Fruit fly (Drosophila melanogaster) whole organism, embryonic: ENCODE measurements around the gene CG33490.

Experiments
- Aef1 ChIP-seq: fragments of 200-800 bp; sonication (Bioruptor generic); IDR thresholded peaks from 3 replicates; pipeline ENCODE4 v1.3.6; 2022; ENCODE audit warnings: missing biosample characterization, missing genetic modification characterization
- CG11695 ChIP-seq: fragments of 200-800 bp; sonication (Bioruptor generic); IDR thresholded peaks from 3 replicates; pipeline ENCODE4 v1.3.6; 2022; ENCODE audit warnings: missing biosample characterization, missing genetic modification characterization
- CG13624 ChIP-seq: fragments of 200-800 bp; sonication (Bioruptor generic); optimal IDR thresholded peaks from 2 replicates; lab custom pipeline; 2016; ENCODE audit warnings: missing biosample characterization, missing genetic modification characterization
- CG15601 ChIP-seq: fragments of 200-800 bp; sonication (Bioruptor generic); optimal IDR thresholded peaks from 3 replicates; lab custom pipeline; 2019; ENCODE audit warnings: missing biosample characterization, mild to moderate bottlenecking, missing genetic modification characterization, moderate library complexity
- CG1647 ChIP-seq: fragments of 200-800 bp; sonication (Bioruptor generic); optimal IDR thresholded peaks from 3 replicates; lab custom pipeline; 2016; ENCODE audit warnings: missing biosample characterization, missing genetic modification characterization
- CG16813 ChIP-seq: fragments of 200-800 bp; sonication (Bioruptor generic); IDR thresholded peaks from 3 replicates; pipeline ENCODE4 v1.3.6; 2022; ENCODE audit warnings: missing biosample characterization, missing genetic modification characterization; ENCODE audit not compliant: partially characterized antibody
- CG17361 ChIP-seq: fragments of 200-800 bp; sonication (Bioruptor generic); IDR thresholded peaks from 3 replicates; pipeline ENCODE4 v1.3.6; 2022; ENCODE audit warnings: missing biosample characterization, missing genetic modification characterization
- CG17829 ChIP-seq: fragments of 200-800 bp; optimal IDR thresholded peaks from 2 replicates; lab custom pipeline; 2019; ENCODE audit warnings: missing biosample characterization, mild to moderate bottlenecking, missing genetic modification characterization, moderate library complexity
- CG18764 ChIP-seq: fragments of 200-800 bp; sonication (Bioruptor generic); optimal IDR thresholded peaks from 3 replicates; lab custom pipeline; 2016; ENCODE audit warnings: missing biosample characterization, missing genetic modification characterization
- CG2120 ChIP-seq: fragments of 200-800 bp; sonication (Bioruptor generic); optimal IDR thresholded peaks from 3 replicates; lab custom pipeline; 2016; ENCODE audit warnings: missing biosample characterization, missing genetic modification characterization
- CG33213 ChIP-seq: fragments of 200-800 bp; sonication (Bioruptor generic); optimal IDR thresholded peaks from 3 replicates; lab custom pipeline; 2016; ENCODE audit warnings: missing biosample characterization, missing genetic modification characterization
- CG34224 ChIP-seq: fragments of 200-800 bp; sonication (Bioruptor generic); IDR thresholded peaks from 3 replicates; pipeline ENCODE4 v1.3.6; 2022; ENCODE audit warnings: missing biosample characterization, missing genetic modification characterization; ENCODE audit not compliant: partially characterized antibody
- CG4328 ChIP-seq: fragments of 200-800 bp; sonication (Bioruptor generic); optimal IDR thresholded peaks from 3 replicates; lab custom pipeline; 2017; ENCODE audit warnings: missing biosample characterization, missing genetic modification reagents, missing genetic modification characterization
- CG6654 ChIP-seq: fragments of 200-800 bp; sonication (Bioruptor generic); optimal IDR thresholded peaks from 2 replicates; lab custom pipeline; 2017; ENCODE audit warnings: missing biosample characterization, mild to moderate bottlenecking, missing genetic modification characterization
- CG6854 ChIP-seq: fragments of 200-800 bp; sonication (Bioruptor generic); optimal IDR thresholded peaks from 3 replicates; lab custom pipeline; 2017; ENCODE audit warnings: missing biosample characterization, mild to moderate bottlenecking, missing genetic modification characterization
- CG7987 ChIP-seq: fragments of 200-800 bp; sonication (Bioruptor generic); optimal IDR thresholded peaks from 2 replicates; lab custom pipeline; 2018; ENCODE audit warnings: missing biosample characterization, mild to moderate bottlenecking, missing genetic modification characterization, moderate library complexity
- CG9437 ChIP-seq: fragments of 200-800 bp; sonication (Bioruptor generic); optimal IDR thresholded peaks from 2 replicates; lab custom pipeline; 2018; ENCODE audit warnings: missing biosample characterization, mild to moderate bottlenecking, missing genetic modification characterization
- Dfd ChIP-seq, 2 experiments: fragments of >200 bp; optimal IDR thresholded peaks; 2 replicates each; lab custom pipeline; 2017; ENCODE audit warnings: missing biosample characterization in 2 of 2, missing genetic modification characterization in 2 of 2
- Dll ChIP-seq: fragments of 200-800 bp; sonication (Bioruptor generic); IDR thresholded peaks from 4 replicates; pipeline ENCODE4 v1.3.6; 2022; ENCODE audit warnings: missing biosample characterization, missing genetic modification characterization; ENCODE audit not compliant: partially characterized antibody
- HmgD ChIP-seq: fragments of 200-800 bp; sonication (Bioruptor generic); optimal IDR thresholded peaks from 3 replicates; lab custom pipeline; 2016; ENCODE audit warnings: missing biosample characterization, missing genetic modification characterization
- HmgZ ChIP-seq: fragments of 200-800 bp; sonication (Bioruptor generic); optimal IDR thresholded peaks from 2 replicates; lab custom pipeline; 2018; ENCODE audit warnings: missing biosample characterization, mild to moderate bottlenecking, missing genetic modification characterization
- Jarid2 ChIP-seq: fragments of 200-800 bp; sonication (Bioruptor generic); optimal IDR thresholded peaks from 3 replicates; lab custom pipeline; 2017; ENCODE audit warnings: mild to moderate bottlenecking, missing biosample characterization, missing genetic modification reagents, missing genetic modification characterization
- Mes4 ChIP-seq: fragments of 200-800 bp; sonication (Bioruptor generic); optimal IDR thresholded peaks from 2 replicates; lab custom pipeline; 2016; ENCODE audit warnings: missing biosample characterization, missing genetic modification characterization
- PHDP ChIP-seq: fragments of 200-800 bp; sonication (Bioruptor generic); optimal IDR thresholded peaks from 3 replicates; lab custom pipeline; 2018; ENCODE audit warnings: missing biosample characterization, mild to moderate bottlenecking, missing genetic modification characterization, moderate library complexity
- ab ChIP-seq: fragments of 200-800 bp; sonication (Bioruptor generic); optimal IDR thresholded peaks from 2 replicates; lab custom pipeline; 2016; ENCODE audit warnings: missing biosample characterization, missing genetic modification characterization
- aop ChIP-seq: fragments of 200-800 bp; sonication (Bioruptor generic); IDR thresholded peaks from 2 replicates; pipeline ENCODE4 v1.3.6; 2022; ENCODE audit warnings: missing biosample characterization, missing genetic modification characterization
- ato ChIP-seq: fragments of 200-800 bp; sonication (Bioruptor generic); IDR thresholded peaks from 2 replicates; pipeline ENCODE4 v1.3.6; 2022; ENCODE audit warnings: missing biosample characterization, missing genetic modification characterization; ENCODE audit not compliant: partially characterized antibody
- cas ChIP-seq: fragments of 200-800 bp; sonication (Bioruptor generic); IDR thresholded peaks from 2 replicates; pipeline ENCODE4 v1.3.6; 2022; ENCODE audit warnings: missing biosample characterization, missing genetic modification characterization
- chn ChIP-seq: fragments of 200-800 bp; sonication (Bioruptor generic); optimal IDR thresholded peaks from 2 replicates; lab custom pipeline; 2016; ENCODE audit warnings: missing biosample characterization, missing genetic modification characterization
- croc ChIP-seq: fragments of 200-800 bp; sonication (Bioruptor generic); conservative IDR thresholded peaks from 3 replicates; pipeline ENCODE4 v1.3.6; 2022; ENCODE audit warnings: missing biosample characterization, missing genetic modification characterization
- dati ChIP-seq: fragments of 200-800 bp; sonication (Bioruptor generic); IDR thresholded peaks from 2 replicates; pipeline ENCODE4 v1.3.6; 2022; ENCODE audit warnings: missing biosample characterization, missing genetic modification characterization
- dimm ChIP-seq: fragments of 200-800 bp; sonication (Bioruptor generic); IDR thresholded peaks from 2 replicates; pipeline ENCODE4 v1.3.6; 2022; ENCODE audit warnings: missing biosample characterization, missing genetic modification characterization
- dysf ChIP-seq: fragments of 200-800 bp; sonication (Bioruptor generic); IDR thresholded peaks from 3 replicates; pipeline ENCODE4 v1.3.6; 2022; ENCODE audit warnings: missing biosample characterization, missing genetic modification characterization
- grau ChIP-seq: fragments of 200-800 bp; optimal IDR thresholded peaks from 3 replicates; lab custom pipeline; 2019; ENCODE audit warnings: missing biosample characterization, mild to moderate bottlenecking, missing genetic modification characterization, moderate library complexity
- gsb-n ChIP-seq: fragments of 200-800 bp; sonication (Bioruptor generic); optimal IDR thresholded peaks from 3 replicates; lab custom pipeline; 2018; ENCODE audit warnings: missing biosample characterization, mild to moderate bottlenecking, missing genetic modification characterization
- h ChIP-seq: fragments of >200 bp; optimal IDR thresholded peaks from 2 replicates; lab custom pipeline; 2017
- hkb ChIP-seq, 2 experiments: fragments of 200-800 bp in 1 of 2; fragments of >200 bp in 1 of 2; sonication (Bioruptor generic) in 1 of 2; IDR thresholded peaks in 1 of 2; optimal IDR thresholded peaks in 1 of 2; 2 replicates each; pipeline versions ENCODE4 v1.3.6 to Lab custom; 2017 to 2022; ENCODE audit warnings: missing biosample characterization in 1 of 2, missing genetic modification characterization in 1 of 2
- jumu ChIP-seq: fragments of 200-800 bp; sonication (Bioruptor generic); optimal IDR thresholded peaks from 3 replicates; lab custom pipeline; 2016; ENCODE audit warnings: missing biosample characterization, missing genetic modification characterization
- kni ChIP-seq: fragments of 200-800 bp; sonication (Bioruptor generic); optimal IDR thresholded peaks from 3 replicates; lab custom pipeline; 2017; ENCODE audit warnings: mild to moderate bottlenecking, missing biosample characterization, missing genetic modification reagents, missing genetic modification characterization
- lilli ChIP-seq: fragments of 200-800 bp; sonication (Bioruptor generic); optimal IDR thresholded peaks from 3 replicates; lab custom pipeline; 2016; ENCODE audit warnings: missing biosample characterization, missing genetic modification characterization
- mirr ChIP-seq: fragments of 200-800 bp; sonication (Bioruptor generic); optimal IDR thresholded peaks from 3 replicates; lab custom pipeline; 2018; ENCODE audit warnings: missing biosample characterization, mild to moderate bottlenecking, missing genetic modification characterization
- oc ChIP-seq: fragments of 200-800 bp; sonication (Bioruptor generic); optimal IDR thresholded peaks from 2 replicates; lab custom pipeline; 2018; ENCODE audit warnings: missing biosample characterization, mild to moderate bottlenecking, missing genetic modification characterization, moderate library complexity
- pho ChIP-seq: fragments of 200-800 bp; sonication (Bioruptor generic); optimal IDR thresholded peaks from 2 replicates; lab custom pipeline; 2016; ENCODE audit warnings: missing biosample characterization, missing genetic modification characterization
- pros ChIP-seq: fragments of 200-800 bp; sonication (Bioruptor generic); optimal IDR thresholded peaks from 3 replicates; lab custom pipeline; 2019; ENCODE audit warnings: missing biosample characterization, mild to moderate bottlenecking, missing genetic modification characterization, moderate library complexity
- sd ChIP-seq: fragments of 200-800 bp; sonication (Bioruptor generic); optimal IDR thresholded peaks from 3 replicates; lab custom pipeline; 2018; ENCODE audit warnings: missing biosample characterization, mild to moderate bottlenecking, missing genetic modification characterization, moderate library complexity
- shn ChIP-seq: fragments of 200-800 bp; sonication (Bioruptor generic); optimal IDR thresholded peaks from 3 replicates; lab custom pipeline; 2016; ENCODE audit warnings: missing biosample characterization, missing genetic modification characterization
- slp2 ChIP-seq: fragments of 200-800 bp; sonication (Bioruptor generic); optimal IDR thresholded peaks from 2 replicates; lab custom pipeline; 2016; ENCODE audit warnings: missing biosample characterization, missing genetic modification characterization
- z ChIP-seq: fragments of 200-800 bp; sonication (Bioruptor generic); IDR thresholded peaks from 3 replicates; pipeline ENCODE4 v1.3.6; 2022; ENCODE audit warnings: missing biosample characterization, missing genetic modification characterization
- zfh1 ChIP-seq: fragments of 200-800 bp; sonication (Bioruptor generic); IDR thresholded peaks from 3 replicates; pipeline ENCODE4 v1.3.6; 2022; ENCODE audit warnings: missing biosample characterization, missing genetic modification characterization

The CG33490 gene

DNA sequence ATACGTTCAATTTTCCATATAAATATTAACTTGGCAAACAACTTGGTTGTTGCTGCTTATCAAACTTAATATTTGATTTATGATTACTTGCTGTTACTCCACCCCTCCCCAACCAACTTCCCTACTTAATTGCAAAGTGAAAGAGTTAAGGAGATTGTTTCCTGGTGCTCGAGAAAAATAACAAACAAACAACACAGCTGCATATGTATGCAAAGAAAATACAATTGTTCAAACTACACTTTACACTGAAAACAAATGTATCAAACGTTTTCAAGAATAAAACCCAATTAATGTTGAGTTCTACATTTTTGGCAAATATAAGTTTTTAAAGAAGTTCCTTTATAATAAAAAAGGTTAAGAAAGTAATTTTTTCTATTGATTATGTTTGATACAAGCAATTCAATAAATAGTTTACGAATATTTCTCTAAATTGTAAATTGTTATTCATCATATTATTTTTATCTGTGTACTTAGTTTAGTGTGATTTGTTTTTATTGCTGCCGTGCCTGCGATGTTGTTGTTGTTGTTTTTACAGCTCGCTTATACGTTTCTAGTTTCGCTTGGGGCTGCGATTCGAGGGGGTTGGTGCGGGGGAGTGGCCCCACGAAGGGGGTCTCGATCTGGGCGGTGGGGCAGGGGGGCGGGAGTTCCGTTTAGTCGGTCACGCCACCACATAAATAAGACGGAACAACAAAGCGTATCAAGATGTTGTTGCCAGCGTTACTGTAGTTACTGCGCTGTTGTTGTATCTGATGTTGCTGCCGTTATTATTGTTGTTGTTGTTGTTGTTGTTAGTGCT, 18.6 kb downstream of the CG33490 start (continued):
- TF ChIP-seq CG16813: no peak
- peak; percentile 51 for TF ChIP-seq oc (tag; lab: Kevin White, UChicago)
- peak; percentile 78 for TF ChIP-seq CG9437 (GFP tag; lab: Kevin White, UChicago)
- peak; percentile 80 for TF ChIP-seq CG11695 (GFP tag; lab: Robert Waterston, UW)
- no peak for TF ChIP-seq ab (GFP tag; lab: Kevin White, UChicago)
- peak; percentile 55 for TF ChIP-seq pho (GFP tag; lab: Kevin White, UChicago)
- TF ChIP-seq CG15601 (tag; lab: Kevin White, UChicago): peak; percentile 84
- TF ChIP-seq HmgZ (tag; lab: Kevin White, UChicago): peak; percentile 65
- no peak for TF ChIP-seq pros
- TF ChIP-seq CG18764 (GFP tag; lab: Kevin White, UChicago): peak; percentile 59
- peak; percentile 45 for TF ChIP-seq sd (tag; lab: Kevin White, UChicago)
- peak; percentile 87 for TF ChIP-seq CG17361 (GFP tag; lab: Robert Waterston, UW)
- no peak for TF ChIP-seq hkb (optimal IDR thresholded peaks at IDR 0.05; lab: Kevin White, UChicago)
- 0 out of 2 replicates have a peak, but pooled peaks have one; percentile 28 for TF ChIP-seq hkb (GFP tag; IDR thresholded peaks at IDR 0.05; lab: Robert Waterston, UW)
- TF ChIP-seq HmgD (GFP tag; lab: Kevin White, UChicago): no peak
- peak; percentile 11 for TF ChIP-seq kni (GFP tag; lab: Kevin White, UChicago)
- 0 out of 2 replicates have a peak, but pooled peaks have one; percentile 42 for TF ChIP-seq aop (GFP tag; lab: Robert Waterston, UW)
- TF ChIP-seq Jarid2 (GFP tag; lab: Kevin White, UChicago): peak; percentile 34
- peak; percentile 15 for TF ChIP-seq CG1647 (GFP tag; lab: Kevin White, UChicago)
- 0 out of 3 replicates have a peak, but pooled peaks have one; percentile 36 for TF ChIP-seq Aef1 (GFP tag; lab: Robert Waterston, UW)
- TF ChIP-seq zfh1 (GFP tag; lab: Robert Waterston, UW): peak; percentile 33; the same call in 1 of the 3 replicates
- TF ChIP-seq grau (tag; lab: Kevin White, UChicago): peak; percentile 88
- TF ChIP-seq jumu: no peak
- peak; percentile 49 for TF ChIP-seq CG6854 (GFP tag; lab: Kevin White, UChicago)
- TF ChIP-seq chn (GFP tag; lab: Kevin White, UChicago): peak; percentile 23
- peak; percentile 70 for TF ChIP-seq CG2120 (GFP tag; lab: Kevin White, UChicago)
- peak; percentile 7 for TF ChIP-seq CG7987
- peak; percentile 57 for TF ChIP-seq CG4328 (GFP tag; lab: Kevin White, UChicago)
- TF ChIP-seq shn (GFP tag; lab: Kevin White, UChicago): peak; percentile 10
- peak; percentile 68 for TF ChIP-seq dysf (GFP tag; lab: Robert Waterston, UW)
- TF ChIP-seq PHDP (tag; lab: Kevin White, UChicago): peak; percentile 86
- no peak for TF ChIP-seq Dll (GFP tag; lab: Robert Waterston, UW)
- peak; percentile 83 for TF ChIP-seq CG17829 (tag; lab: Kevin White, UChicago)
- TF ChIP-seq dimm (GFP tag; lab: Robert Waterston, UW): no peak
- TF ChIP-seq h (lab: Kevin White, UChicago): no peak
- TF ChIP-seq CG33213 (GFP tag; lab: Kevin White, UChicago): peak; percentile 41
- no peak for TF ChIP-seq CG6654
- peak; percentile 36 for TF ChIP-seq Mes4 (GFP tag; lab: Kevin White, UChicago)
- TF ChIP-seq slp2: peak; percentile 25
- no peak for TF ChIP-seq z (GFP tag; lab: Robert Waterston, UW)
- peak; percentile 53 for TF ChIP-seq CG13624 (GFP tag; lab: Kevin White, UChicago)
- peak in 1 of 2 experiments; percentile 77 for TF ChIP-seq Dfd (GFP tag; optimal IDR thresholded peaks at IDR 0.05; lab: Kevin White, UChicago)
- TF ChIP-seq CG34224 (GFP tag; lab: Robert Waterston, UW): no peak
- no peak for TF ChIP-seq ato (GFP tag; lab: Robert Waterston, UW)
- TF ChIP-seq cas (GFP tag; lab: Robert Waterston, UW): no peak
- no peak for TF ChIP-seq dati
- peak; percentile 65 for TF ChIP-seq gsb-n (tag; lab: Kevin White, UChicago)
- TF ChIP-seq mirr (GFP tag; lab: Kevin White, UChicago): peak; percentile 68
- no peak; the same call in 1 of the 3 replicates for TF ChIP-seq croc (GFP tag; lab: Robert Waterston, UW)
- TF ChIP-seq lilli (GFP tag; lab: Kevin White, UChicago): peak; percentile 44
